Worm (Caenorhabditis elegans): ENCODE measurements around the gene F53F8.6.

- TF ChIP-seq flt-1 (GFP tag; IDR thresholded peaks at IDR 0.05) = no peak
- no peak for TF ChIP-seq aly-1 (tag; optimal IDR thresholded peaks at IDR 0.05)
- TF ChIP-seq ceh-13 (GFP tag; optimal IDR thresholded peaks at IDR 0.05) = no peak
- no peak for TF ChIP-seq hmbx-1 (tag; optimal IDR thresholded peaks at IDR 0.05)
- no peak for TF ChIP-seq scrt-1 (GFP tag; IDR thresholded peaks at IDR 0.05)
- no peak for TF ChIP-seq ets-7 (tag; optimal IDR thresholded peaks at IDR 0.05)
- no peak for TF ChIP-seq pes-1 (GFP tag; IDR thresholded peaks at IDR 0.05)
- TF ChIP-seq F13C5.2 (tag; optimal IDR thresholded peaks at IDR 0.05) = no peak
- no peak for TF ChIP-seq B0310.2 (tag; optimal IDR thresholded peaks at IDR 0.05)
- no peak for TF ChIP-seq ama-1 (optimal IDR thresholded peaks at IDR 0.05)
- TF ChIP-seq tbx-11 (GFP tag; IDR thresholded peaks at IDR 0.05) = no peak
- TF ChIP-seq sea-1 (GFP tag; conservative IDR thresholded peaks at IDR 0.05) = no peak
- no peak for TF ChIP-seq tra-4 (tag; optimal IDR thresholded peaks at IDR 0.05)
- TF ChIP-seq tbx-37 (GFP tag; conservative IDR thresholded peaks at IDR 0.05) = no peak
Measured at ce11 chrV:20731787-20732186, 27.8 kb downstream of the F53F8.6 start, which contains the start of gene srxa-1.

Data from whole organism, early embryonic.